Worm (Caenorhabditis elegans) whole organism, L3 larva: ENCODE measurements around the gene cyn-2.

Experiments used
- aly-2 ChIP-seq: fragments of 150-350 bp; optimal IDR thresholded peaks from 2 replicates; lab custom pipeline; 2014; ENCODE audit warnings: missing biosample characterization, missing genetic modification characterization
- ama-1 ChIP-seq: fragments of 150-350 bp; optimal IDR thresholded peaks from 2 replicates; lab custom pipeline; 2018
- eor-1 ChIP-seq, 2 experiments: fragments of 150-350 bp; optimal IDR thresholded peaks; 2 replicates each; lab custom pipeline; 2014 to 2018; ENCODE audit warnings: missing biosample characterization in 2 of 2, missing genetic modification characterization in 2 of 2
- fos-1 ChIP-seq: fragments of 150-350 bp; optimal IDR thresholded peaks from 2 replicates; lab custom pipeline; 2014; ENCODE audit warnings: missing biosample characterization, missing genetic modification characterization
- nfya-1 ChIP-seq: sonication (generic microtip); optimal IDR thresholded peaks from 2 replicates; lab custom pipeline; 2017; ENCODE audit warnings: missing genetic modification characterization, mild to moderate bottlenecking, missing compliant biosample characterization, antibody characterized with exemption, moderate library complexity; ENCODE audit not compliant: insufficient read depth
- nhr-11 ChIP-seq: fragments of 150-350 bp; optimal IDR thresholded peaks from 2 replicates; lab custom pipeline; 2014; ENCODE audit warnings: missing biosample characterization, missing genetic modification characterization
- nhr-237 ChIP-seq: fragments of 150-350 bp; optimal IDR thresholded peaks from 2 replicates; lab custom pipeline; 2014; ENCODE audit warnings: missing biosample characterization, missing genetic modification characterization
- nhr-25 ChIP-seq: sonication (generic microtip); optimal IDR thresholded peaks from 2 replicates; lab custom pipeline; 2017; ENCODE audit warnings: missing biosample characterization, missing genetic modification characterization
- nhr-77 ChIP-seq: fragments of 150-350 bp; optimal IDR thresholded peaks from 2 replicates; lab custom pipeline; 2014; ENCODE audit warnings: missing biosample characterization, missing genetic modification characterization
- pha-4 ChIP-seq: fragments of 150-350 bp; optimal IDR thresholded peaks from 2 replicates; lab custom pipeline; 2014; ENCODE audit warnings: missing biosample characterization, missing genetic modification reagents, missing genetic modification characterization
- ztf-11 ChIP-seq: fragments of 150-350 bp; optimal IDR thresholded peaks from 2 replicates; lab custom pipeline; 2014; ENCODE audit warnings: missing biosample characterization, missing genetic modification characterization

- no peak for TF ChIP-seq nhr-25 (tag; lab: Kevin White, UChicago)
- no peak for TF ChIP-seq ztf-11 (tag; lab: Kevin White, UChicago)
- no peak for TF ChIP-seq eor-1 (tag; optimal IDR thresholded peaks at IDR 0.05; lab: Kevin White, UChicago)
- TF ChIP-seq fos-1 (tag; lab: Kevin White, UChicago): no peak
- TF ChIP-seq nhr-237: no peak
- no peak for TF ChIP-seq ama-1
- no peak for TF ChIP-seq pha-4 (tag; lab: Kevin White, UChicago)
- TF ChIP-seq nhr-11 (tag; lab: Kevin White, UChicago): no peak
- no peak for TF ChIP-seq nfya-1 (tag; lab: Kevin White, UChicago)
- TF ChIP-seq nhr-77 (tag; lab: Kevin White, UChicago): no peak
- TF ChIP-seq aly-2: no peak
Measured at ce11 chrIII:13684236-13684635, 8.2 kb upstream of the cyn-2 start.
